Worm (Caenorhabditis elegans) whole organism, mixed stage, embryonic: ENCODE results near the gene F37C4.5.

Experiments used
- elt-1 ChIP-seq: sonication (generic microtip); optimal IDR thresholded peaks from 2 replicates; lab custom pipeline; 2017; ENCODE audit warnings: missing genetic modification characterization, mild to moderate bottlenecking, missing compliant biosample characterization, antibody characterized with exemption, moderate library complexity, borderline replicate concordance; ENCODE audit not compliant: insufficient read depth
- elt-3 ChIP-seq: fragments of 150-350 bp; optimal IDR thresholded peaks from 2 replicates; lab custom pipeline; 2014; ENCODE audit warnings: missing biosample characterization, missing genetic modification characterization
- lsy-2 ChIP-seq: fragments of 150-350 bp; optimal IDR thresholded peaks from 2 replicates; lab custom pipeline; 2014; ENCODE audit warnings: missing biosample characterization, missing genetic modification characterization
- mab-5 ChIP-seq: fragments of 150-350 bp; optimal IDR thresholded peaks from 2 replicates; lab custom pipeline; 2014; ENCODE audit warnings: missing biosample characterization, missing genetic modification characterization
- mep-1 ChIP-seq: fragments of 150-350 bp; optimal IDR thresholded peaks from 2 replicates; lab custom pipeline; 2017; ENCODE audit warnings: missing biosample characterization, missing genetic modification reagents, missing genetic modification characterization, inconsistent platforms
- mls-2 ChIP-seq: sonication (generic microtip); optimal IDR thresholded peaks from 2 replicates; lab custom pipeline; 2016; ENCODE audit warnings: mild to moderate bottlenecking, missing genetic modification characterization, moderate library complexity, missing compliant biosample characterization
- nhr-12 ChIP-seq: fragments of 150-350 bp; optimal IDR thresholded peaks from 2 replicates; lab custom pipeline; 2014; ENCODE audit warnings: missing biosample characterization, missing genetic modification characterization
- nhr-237 ChIP-seq: fragments of 150-350 bp; optimal IDR thresholded peaks from 2 replicates; lab custom pipeline; 2014; ENCODE audit warnings: missing biosample characterization, missing genetic modification characterization
- nhr-28 ChIP-seq: fragments of 150-350 bp; optimal IDR thresholded peaks from 2 replicates; lab custom pipeline; 2014; ENCODE audit warnings: missing biosample characterization, missing genetic modification characterization
- pha-4 ChIP-seq: fragments of 150-350 bp; optimal IDR thresholded peaks from 2 replicates; lab custom pipeline; 2018; ENCODE audit warnings: missing biosample characterization, missing genetic modification reagents, missing genetic modification characterization
- snpc-4 ChIP-seq: fragments of 150-350 bp; optimal IDR thresholded peaks from 2 replicates; lab custom pipeline; 2014; ENCODE audit warnings: missing biosample characterization, missing genetic modification characterization
- sptf-1 ChIP-seq: sonication (generic microtip); optimal IDR thresholded peaks from 2 replicates; lab custom pipeline; 2017; ENCODE audit warnings: mild to moderate bottlenecking, missing genetic modification characterization, moderate library complexity, missing compliant biosample characterization
- unc-39 ChIP-seq: fragments of 150-350 bp; optimal IDR thresholded peaks from 2 replicates; lab custom pipeline; 2014; ENCODE audit warnings: missing biosample characterization, missing genetic modification characterization
- ztf-11 ChIP-seq: fragments of 150-350 bp; optimal IDR thresholded peaks from 2 replicates; lab custom pipeline; 2014; ENCODE audit warnings: missing biosample characterization, missing genetic modification characterization

DNA sequence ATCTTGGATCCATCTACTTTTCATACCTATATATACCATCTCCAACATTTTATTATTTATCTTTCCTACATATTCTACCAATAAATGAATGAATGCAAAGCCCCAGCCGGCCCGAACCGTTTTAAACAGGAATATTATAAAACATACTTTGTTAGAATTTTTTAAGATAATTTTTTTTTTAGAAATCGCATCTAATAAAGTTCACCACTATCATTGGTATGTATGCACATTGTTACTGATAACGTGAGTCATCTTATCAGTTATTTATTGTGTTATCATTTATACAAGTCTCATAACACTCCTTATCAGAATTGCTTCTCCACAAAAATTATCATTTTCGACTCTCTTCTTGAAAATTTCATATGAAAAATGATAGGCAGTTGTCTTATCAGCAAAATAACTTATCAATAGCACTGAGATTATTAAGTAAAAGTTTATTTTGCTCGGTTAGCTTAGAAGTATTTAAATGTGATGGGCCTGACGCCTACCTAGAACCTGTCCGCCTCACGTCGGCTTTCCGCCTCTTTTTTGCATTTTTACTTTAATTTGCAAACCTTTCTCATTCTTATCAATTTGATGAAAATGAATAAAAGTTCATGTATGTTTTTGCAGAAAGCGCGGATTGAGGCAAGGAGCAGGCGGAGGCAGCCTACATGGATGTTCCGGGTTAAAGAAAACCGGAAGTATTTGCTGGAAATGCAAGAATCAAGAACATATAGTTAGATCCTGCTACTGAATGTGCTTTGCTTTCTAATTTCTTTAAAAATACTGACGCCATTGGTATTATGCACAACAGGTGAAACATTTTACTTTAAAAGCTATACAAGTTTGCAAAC, 26.3 kb upstream of the F37C4.5 start, which contains the start of gene srz-62:
- TF ChIP-seq nhr-237 (tag; lab: Kevin White, UChicago) (no peak), unc-39 (tag; lab: Kevin White, UChicago) (no peak), lsy-2 (tag; lab: Kevin White, UChicago) (no peak), elt-1 (tag; lab: Kevin White, UChicago) (no peak), mls-2 (no peak), pha-4 (tag; lab: Kevin White, UChicago) (no peak), nhr-12 (tag; lab: Kevin White, UChicago) (no peak), elt-3 (tag; lab: Kevin White, UChicago) (no peak), mab-5 (tag; lab: Kevin White, UChicago) (no peak), nhr-28 (no peak), mep-1 (tag; lab: Kevin White, UChicago) (no peak), snpc-4 (no peak), ztf-11 (tag; lab: Kevin White, UChicago) (no peak), sptf-1 (no peak)
